Worm (Caenorhabditis elegans) whole organism, L4 larva: Measurements from ENCODE around the gene F38E11.6.

Source experiments
- ceh-32 ChIP-seq: sonication (generic microtip); optimal IDR thresholded peaks from 2 replicates; lab custom pipeline; 2016; ENCODE audit warnings: mild to moderate bottlenecking, missing genetic modification characterization, missing compliant biosample characterization; ENCODE audit not compliant: poor library complexity
- cey-2 ChIP-seq: sonication (generic microtip); optimal IDR thresholded peaks from 3 replicates; lab custom pipeline; 2017; ENCODE audit warnings: missing genetic modification characterization, mild to moderate bottlenecking, missing compliant biosample characterization, antibody characterized with exemption, borderline replicate concordance; ENCODE audit not compliant: insufficient read depth
- dmd-9 ChIP-seq: fragments of 200-800 bp; sonication (Bioruptor generic); IDR thresholded peaks from 2 replicates; pipeline ENCODE4 v1.3.6; 2022; ENCODE audit warnings: missing genetic modification reagents, missing genetic modification characterization, missing compliant biosample characterization
- fkh-10 ChIP-seq: fragments of 150-350 bp; optimal IDR thresholded peaks from 2 replicates; lab custom pipeline; 2014; ENCODE audit warnings: missing biosample characterization, missing genetic modification reagents, missing genetic modification characterization
- nhr-28 ChIP-seq: fragments of 150-350 bp; optimal IDR thresholded peaks from 2 replicates; lab custom pipeline; 2014; ENCODE audit warnings: missing biosample characterization, missing genetic modification characterization
- pha-4 ChIP-seq, 2 experiments: fragments of 150-350 bp in 1 of 2; fragments of 200-800 bp in 1 of 2; sonication (Bioruptor generic) in 1 of 2; IDR thresholded peaks in 1 of 2; optimal IDR thresholded peaks in 1 of 2; 2 replicates each; pipeline versions ENCODE4 v1.3.6 to Lab custom; 2014 to 2022; ENCODE audit warnings: missing genetic modification characterization in 2 of 2, missing genetic modification reagents in 2 of 2, missing biosample characterization in 1 of 2, missing compliant biosample characterization in 1 of 2
- set-16 ChIP-seq: fragments of 200-800 bp; sonication (Bioruptor generic); IDR thresholded peaks from 2 replicates; pipeline ENCODE4 v1.3.6; 2022; ENCODE audit warnings: missing genetic modification reagents, missing genetic modification characterization, missing compliant biosample characterization
- skn-1 ChIP-seq: fragments of 150-350 bp; optimal IDR thresholded peaks from 2 replicates; lab custom pipeline; 2014; ENCODE audit warnings: missing biosample characterization, missing genetic modification characterization
- unc-130 ChIP-seq: sonication (generic microtip); optimal IDR thresholded peaks from 2 replicates; lab custom pipeline; 2016; ENCODE audit warnings: missing genetic modification reagents, missing genetic modification characterization, missing compliant biosample characterization
- zag-1 ChIP-seq: fragments of 150-350 bp; optimal IDR thresholded peaks from 2 replicates; lab custom pipeline; 2014; ENCODE audit warnings: missing biosample characterization, missing genetic modification characterization

ce11 chrIV:9506251-9506650 lies 38.9 kb upstream of the F38E11.6 start, which contains the start of gene ttr-9:
- no peak for TF ChIP-seq zag-1 (tag; lab: Kevin White, UChicago)
- TF ChIP-seq skn-1, result no peak
- TF ChIP-seq fkh-10 (GFP tag; lab: Kevin White, UChicago), result no peak
- TF ChIP-seq cey-2, result no peak
- no peak for TF ChIP-seq pha-4 (GFP tag; IDR thresholded peaks at IDR 0.05; lab: Robert Waterston, UW)
- TF ChIP-seq pha-4 (tag; optimal IDR thresholded peaks at IDR 0.05; lab: Kevin White, UChicago), result no peak
- TF ChIP-seq unc-130, result no peak
- TF ChIP-seq set-16, result no peak
- no peak for TF ChIP-seq ceh-32
- no peak for TF ChIP-seq dmd-9 (GFP tag; lab: Robert Waterston, UW)
- no peak for TF ChIP-seq nhr-28
